Worm (Caenorhabditis elegans) whole organism, L2 larva: ENCODE measurements around the gene F47B8.2.

ENCODE experiments used
- C34F6.9 ChIP-seq: fragments of 150-350 bp; optimal IDR thresholded peaks from 2 replicates; lab custom pipeline; 2014; ENCODE audit warnings: missing biosample characterization, missing genetic modification characterization
- F13H6.1 ChIP-seq: sonication (generic microtip); optimal IDR thresholded peaks from 2 replicates; lab custom pipeline; 2016; ENCODE audit warnings: missing genetic modification characterization, missing compliant biosample characterization
- R02D3.7 ChIP-seq: fragments of 150-350 bp; optimal IDR thresholded peaks from 2 replicates; lab custom pipeline; 2014; ENCODE audit warnings: missing biosample characterization, missing genetic modification characterization
- Y55F3AM.14 ChIP-seq: fragments of 200-800 bp; sonication (Bioruptor generic); optimal IDR thresholded peaks from 2 replicates; lab custom pipeline; 2018; ENCODE audit warnings: mild to moderate bottlenecking, missing genetic modification characterization, missing compliant biosample characterization
- ZK546.5 ChIP-seq: sonication (generic microtip); optimal IDR thresholded peaks from 2 replicates; lab custom pipeline; 2017; ENCODE audit warnings: missing biosample characterization, missing genetic modification characterization
- alr-1 ChIP-seq: fragments of 150-350 bp; optimal IDR thresholded peaks from 2 replicates; lab custom pipeline; 2014; ENCODE audit warnings: missing biosample characterization, missing genetic modification characterization
- aly-2 ChIP-seq: fragments of 150-350 bp; optimal IDR thresholded peaks from 2 replicates; lab custom pipeline; 2014; ENCODE audit warnings: missing biosample characterization, missing genetic modification characterization
- ama-1 ChIP-seq: fragments of 150-350 bp; optimal IDR thresholded peaks from 2 replicates; lab custom pipeline; 2018; ENCODE audit warnings: inconsistent platforms
- blmp-1 ChIP-seq: sonication (generic microtip); optimal IDR thresholded peaks from 2 replicates; lab custom pipeline; 2017; ENCODE audit warnings: missing genetic modification characterization, mild to moderate bottlenecking, missing compliant biosample characterization, antibody characterized with exemption, moderate library complexity; ENCODE audit not compliant: insufficient read depth
- ceh-16 ChIP-seq: fragments of 150-350 bp; optimal IDR thresholded peaks from 2 replicates; lab custom pipeline; 2014; ENCODE audit warnings: missing biosample characterization, missing genetic modification characterization
- ceh-82 ChIP-seq: fragments of 150-350 bp; optimal IDR thresholded peaks from 2 replicates; lab custom pipeline; 2014; ENCODE audit warnings: missing biosample characterization, missing genetic modification characterization
- crh-2 ChIP-seq: sonication (generic microtip); optimal IDR thresholded peaks from 2 replicates; lab custom pipeline; 2017; ENCODE audit warnings: missing biosample characterization, missing genetic modification characterization
- dmd-4 ChIP-seq: sonication (generic microtip); optimal IDR thresholded peaks from 2 replicates; lab custom pipeline; 2017; ENCODE audit warnings: missing biosample characterization, missing genetic modification characterization
- egl-27 ChIP-seq: sonication (generic microtip); optimal IDR thresholded peaks from 3 replicates; lab custom pipeline; 2017; ENCODE audit warnings: missing biosample characterization, missing genetic modification reagents, missing genetic modification characterization
- elt-1 ChIP-seq: fragments of 150-350 bp; optimal IDR thresholded peaks from 2 replicates; lab custom pipeline; 2014; ENCODE audit warnings: missing biosample characterization, missing genetic modification characterization
- elt-3 ChIP-seq: sonication (generic microtip); optimal IDR thresholded peaks from 2 replicates; lab custom pipeline; 2017; ENCODE audit warnings: missing biosample characterization, missing genetic modification characterization
- fos-1 ChIP-seq: fragments of 150-350 bp; optimal IDR thresholded peaks from 2 replicates; lab custom pipeline; 2014; ENCODE audit warnings: missing biosample characterization, missing genetic modification characterization
- gmeb-1 ChIP-seq: fragments of 150-350 bp; optimal IDR thresholded peaks from 2 replicates; lab custom pipeline; 2014; ENCODE audit warnings: missing biosample characterization, missing genetic modification characterization
- lin-11 ChIP-seq: fragments of 150-350 bp; sonication (generic microtip); optimal IDR thresholded peaks from 2 replicates; lab custom pipeline; 2014; ENCODE audit warnings: missing biosample characterization, missing genetic modification characterization, inconsistent platforms, mixed read lengths
- lin-13 ChIP-seq: fragments of 150-350 bp; optimal IDR thresholded peaks from 2 replicates; lab custom pipeline; 2014; ENCODE audit warnings: missing biosample characterization, missing genetic modification reagents, missing genetic modification characterization
- lin-39 ChIP-seq: fragments of 150-350 bp; optimal IDR thresholded peaks from 2 replicates; lab custom pipeline; 2014; ENCODE audit warnings: missing biosample characterization, missing genetic modification reagents, missing genetic modification characterization
- lsy-2 ChIP-seq, 2 experiments: fragments of 150-350 bp in 1 of 2; sonication (generic microtip) in 1 of 2; optimal IDR thresholded peaks; 2 replicates each; lab custom pipeline; 2014 to 2017; ENCODE audit warnings: missing biosample characterization in 2 of 2, missing genetic modification characterization in 2 of 2
- mab-5 ChIP-seq: fragments of 150-350 bp; optimal IDR thresholded peaks from 2 replicates; lab custom pipeline; 2014; ENCODE audit warnings: missing biosample characterization, missing genetic modification characterization
- mbf-1 ChIP-seq: sonication (generic microtip); optimal IDR thresholded peaks from 2 replicates; lab custom pipeline; 2017; ENCODE audit warnings: missing biosample characterization, missing genetic modification characterization
- mdl-1 ChIP-seq, 2 experiments: fragments of 150-350 bp in 1 of 2; sonication (generic microtip) in 1 of 2; optimal IDR thresholded peaks; 2 replicates each; lab custom pipeline; 2017; ENCODE audit warnings: missing biosample characterization in 2 of 2, missing genetic modification characterization in 2 of 2
- nhr-10 ChIP-seq: sonication (generic microtip); optimal IDR thresholded peaks from 2 replicates; lab custom pipeline; 2017; ENCODE audit warnings: missing biosample characterization, missing genetic modification characterization
- nhr-11 ChIP-seq: fragments of 150-350 bp; optimal IDR thresholded peaks from 2 replicates; lab custom pipeline; 2014; ENCODE audit warnings: missing biosample characterization, missing genetic modification characterization
- nhr-12 ChIP-seq: fragments of 150-350 bp; optimal IDR thresholded peaks from 2 replicates; lab custom pipeline; 2014; ENCODE audit warnings: missing biosample characterization, missing genetic modification characterization
- nhr-129 ChIP-seq: fragments of 150-350 bp; optimal IDR thresholded peaks from 2 replicates; lab custom pipeline; 2014; ENCODE audit warnings: missing biosample characterization, missing genetic modification characterization
- nhr-21 ChIP-seq: fragments of 150-350 bp; optimal IDR thresholded peaks from 2 replicates; lab custom pipeline; 2014; ENCODE audit warnings: missing biosample characterization, missing genetic modification characterization
- nhr-23 ChIP-seq: fragments of 150-350 bp; optimal IDR thresholded peaks from 2 replicates; lab custom pipeline; 2014; ENCODE audit warnings: missing biosample characterization, missing genetic modification reagents, missing genetic modification characterization
- nhr-237 ChIP-seq: fragments of 150-350 bp; optimal IDR thresholded peaks from 2 replicates; lab custom pipeline; 2014; ENCODE audit warnings: missing biosample characterization, missing genetic modification characterization
- nhr-25 ChIP-seq: fragments of 150-350 bp; sonication (generic microtip); optimal IDR thresholded peaks from 3 replicates; lab custom pipeline; 2014; ENCODE audit warnings: missing biosample characterization, missing genetic modification characterization
- nhr-6 ChIP-seq: fragments of 150-350 bp; optimal IDR thresholded peaks from 2 replicates; lab custom pipeline; 2014; ENCODE audit warnings: missing biosample characterization, missing genetic modification characterization
- nhr-77 ChIP-seq: fragments of 150-350 bp; optimal IDR thresholded peaks from 2 replicates; lab custom pipeline; 2014; ENCODE audit warnings: missing biosample characterization, missing genetic modification characterization
- peb-1 ChIP-seq: fragments of 150-350 bp; optimal IDR thresholded peaks from 2 replicates; lab custom pipeline; 2014; ENCODE audit warnings: missing biosample characterization, missing genetic modification characterization
- sem-4 ChIP-seq: fragments of 150-350 bp; optimal IDR thresholded peaks from 2 replicates; lab custom pipeline; 2014; ENCODE audit warnings: missing biosample characterization, missing genetic modification reagents, missing genetic modification characterization
- skn-1 ChIP-seq: sonication (generic microtip); optimal IDR thresholded peaks from 2 replicates; lab custom pipeline; 2017; ENCODE audit warnings: missing biosample characterization, missing genetic modification characterization
- sma-3 ChIP-seq: sonication (generic microtip); optimal IDR thresholded peaks from 2 replicates; lab custom pipeline; 2016; ENCODE audit warnings: missing genetic modification reagents, missing genetic modification characterization, missing compliant biosample characterization
- sma-9 ChIP-seq, 2 experiments: fragments of 150-350 bp in 1 of 2; sonication (generic microtip) in 1 of 2; optimal IDR thresholded peaks; 2 replicates each; lab custom pipeline; 2014 to 2016; ENCODE audit warnings: missing genetic modification characterization in 2 of 2, mild to moderate bottlenecking in 1 of 2, missing biosample characterization in 1 of 2, missing compliant biosample characterization in 1 of 2, missing genetic modification reagents in 1 of 2, moderate library complexity in 1 of 2
- snpc-4 ChIP-seq: fragments of 150-350 bp; optimal IDR thresholded peaks from 2 replicates; lab custom pipeline; 2014; ENCODE audit warnings: missing biosample characterization, missing genetic modification characterization
- unc-39 ChIP-seq: fragments of 150-350 bp; optimal IDR thresholded peaks from 2 replicates; lab custom pipeline; 2014; ENCODE audit warnings: missing biosample characterization, missing genetic modification characterization
- unc-55 ChIP-seq: fragments of 150-350 bp; sonication (generic microtip); optimal IDR thresholded peaks from 3 replicates; lab custom pipeline; 2014; ENCODE audit warnings: missing biosample characterization, missing genetic modification reagents, missing genetic modification characterization
- unc-62 ChIP-seq: fragments of 150-350 bp; optimal IDR thresholded peaks from 2 replicates; lab custom pipeline; 2014; ENCODE audit warnings: missing biosample characterization, missing genetic modification reagents, missing genetic modification characterization
- zag-1 ChIP-seq: fragments of 150-350 bp; optimal IDR thresholded peaks from 2 replicates; lab custom pipeline; 2014; ENCODE audit warnings: missing biosample characterization, missing genetic modification characterization
- ztf-1 ChIP-seq: fragments of 200-800 bp; sonication (Bioruptor generic); conservative IDR thresholded peaks from 2 replicates; pipeline ENCODE4 v1.3.6; 2022; ENCODE audit warnings: missing genetic modification characterization, missing compliant biosample characterization
- ztf-11 ChIP-seq: sonication (generic microtip); optimal IDR thresholded peaks from 2 replicates; lab custom pipeline; 2017; ENCODE audit warnings: missing biosample characterization, missing genetic modification characterization
- ztf-4 ChIP-seq: fragments of 150-350 bp; optimal IDR thresholded peaks from 2 replicates; lab custom pipeline; 2014; ENCODE audit warnings: missing biosample characterization, missing genetic modification characterization

Gene F47B8.2

DNA sequence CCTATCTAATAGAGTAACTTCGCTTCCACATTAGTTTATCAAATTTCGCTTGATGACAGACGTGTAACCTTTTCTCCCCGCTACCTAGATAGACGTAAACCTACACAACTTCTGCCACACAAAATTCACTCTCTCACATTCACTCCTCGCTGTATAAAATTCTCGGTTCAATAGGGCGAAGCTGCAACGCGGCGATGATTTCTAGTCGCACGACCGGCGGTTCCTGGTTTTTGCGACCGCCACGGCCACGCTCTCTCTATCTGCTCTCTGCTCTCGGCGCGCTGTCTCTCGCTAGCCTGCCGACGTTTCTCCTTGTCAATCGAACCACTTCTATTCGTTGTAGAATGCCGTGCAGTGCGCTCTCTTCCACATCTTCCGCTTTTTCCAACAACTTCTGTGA lies 34.5 kb upstream of the F47B8.2 start (continued):
- no peak for TF ChIP-seq elt-3 (tag; lab: Kevin White, UChicago)

DNA sequence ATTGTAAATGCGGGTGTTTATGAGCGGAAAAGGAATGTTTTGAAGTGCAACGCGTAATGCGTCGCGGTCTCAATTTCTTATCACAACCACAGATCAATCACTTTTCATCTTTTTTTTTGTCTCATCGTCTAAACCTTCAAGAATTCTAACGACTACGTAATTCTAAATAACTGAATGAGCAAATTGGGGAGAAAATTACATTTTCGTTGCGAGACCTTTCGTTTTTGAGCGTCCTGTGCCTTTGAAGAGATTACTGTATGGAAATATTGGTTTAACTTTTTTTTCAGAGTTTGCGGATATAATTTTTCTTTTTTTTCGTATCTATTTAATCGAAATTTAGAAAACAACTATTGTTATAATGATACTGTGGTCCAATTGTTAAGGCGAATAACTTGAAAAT lies 34.1 kb upstream of the F47B8.2 start:
- TF ChIP-seq elt-3 (tag; lab: Kevin White, UChicago), result no peak
- no peak for TF ChIP-seq mab-5 (tag; lab: Kevin White, UChicago)
- no peak for TF ChIP-seq nhr-6 (tag; lab: Kevin White, UChicago)
- no peak for TF ChIP-seq lsy-2 (tag; optimal IDR thresholded peaks at IDR 0.05; lab: Kevin White, UChicago)
- TF ChIP-seq ztf-11, result no peak
- no peak for TF ChIP-seq mdl-1 (tag; optimal IDR thresholded peaks at IDR 0.05; lab: Kevin White, UChicago)
- no peak for TF ChIP-seq alr-1
- TF ChIP-seq C34F6.9 (tag; lab: Kevin White, UChicago), result no peak
- peak; percentile 11 for TF ChIP-seq lin-13 (GFP tag; lab: Kevin White, UChicago)

DNA sequence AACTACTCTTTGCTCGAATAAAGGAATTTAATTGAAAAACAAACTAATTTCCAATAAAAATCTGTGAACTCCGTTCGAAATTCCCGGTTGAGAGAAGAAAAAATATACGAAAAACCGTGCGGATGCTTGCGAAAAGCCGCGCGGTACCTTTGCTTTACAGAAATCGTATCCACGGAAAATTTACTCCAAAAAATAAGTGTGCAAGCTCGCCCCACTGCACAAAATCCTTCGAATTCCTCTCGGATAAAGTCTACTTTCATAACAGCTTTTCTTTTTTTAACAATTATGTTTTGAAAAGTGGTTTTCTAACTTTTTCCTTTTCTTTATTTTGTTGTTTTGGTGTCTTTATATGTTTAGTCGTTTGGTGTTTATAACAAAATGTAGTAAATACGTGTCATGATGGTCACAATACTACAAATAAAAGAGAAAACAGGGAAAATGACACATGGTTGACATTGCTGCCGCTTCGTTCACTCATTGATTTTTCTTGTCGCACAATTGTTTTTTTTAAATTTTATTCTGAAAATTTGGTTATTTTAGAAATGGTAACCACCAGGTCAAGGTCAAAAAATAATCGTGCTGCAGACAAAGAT lies 30.9 kb upstream of the F47B8.2 start, which contains the start of gene cept-2:
TSS of gene cept-2 (plus strand) at position 533 of the 593 bp plus-strand sequence.
- TF ChIP-seq lsy-2 (tag; optimal IDR thresholded peaks at IDR 0.05; lab: Kevin White, UChicago) (peak; percentile 80 to 96), nhr-6 (tag; lab: Kevin White, UChicago) (no peak), ztf-11 (no peak), nhr-11 (tag; lab: Kevin White, UChicago) (no peak), unc-39 (tag; lab: Kevin White, UChicago) (no peak), ztf-1 (no peak), R02D3.7 (tag; lab: Kevin White, UChicago) (peak; percentile 30), mdl-1 (tag; optimal IDR thresholded peaks at IDR 0.05; lab: Kevin White, UChicago) (peak in 1 of 2 experiments; percentile 46), alr-1 (no peak), sem-4 (tag; lab: Kevin White, UChicago) (peak; percentile 95), C34F6.9 (tag; lab: Kevin White, UChicago) (peak; percentile 97), nhr-129 (tag; lab: Kevin White, UChicago) (peak; percentile 95), nhr-25 (tag; lab: Kevin White, UChicago) (no peak), dmd-4 (tag; lab: Kevin White, UChicago) (peak; percentile 43), lin-11 (tag; lab: Kevin White, UChicago) (peak; percentile 96), crh-2 (peak; percentile 94), lin-13 (GFP tag; lab: Kevin White, UChicago) (peak; percentile 94), sma-3 (GFP tag; lab: Kevin White, UChicago) (peak; percentile 95), sma-9 (GFP tag; optimal IDR thresholded peaks at IDR 0.05; lab: Kevin White, UChicago) (peak; percentile 94), sma-9 (tag; optimal IDR thresholded peaks at IDR 0.05; lab: Kevin White, UChicago) (no peak), unc-55 (GFP tag; lab: Kevin White, UChicago) (peak; percentile 100), ceh-16 (tag; lab: Kevin White, UChicago) (peak; percentile 64), mbf-1 (no peak), Y55F3AM.14 (GFP tag; lab: Kevin White, UChicago) (peak; percentile 12), peb-1 (no peak), snpc-4 (tag; lab: Kevin White, UChicago) (peak; percentile 87), egl-27 (peak; percentile 72), elt-1 (tag; lab: Kevin White, UChicago) (no peak), ceh-82 (peak; percentile 75), gmeb-1 (tag; lab: Kevin White, UChicago) (peak; percentile 88), ZK546.5 (tag; lab: Kevin White, UChicago) (peak; percentile 29), skn-1 (tag; lab: Kevin White, UChicago) (peak; percentile 86), ama-1 (lab: Kevin White, UChicago) (peak; percentile 53), blmp-1 (tag; lab: Kevin White, UChicago) (peak; percentile 87), unc-62 (GFP tag; lab: Kevin White, UChicago) (no peak), nhr-21 (tag; lab: Kevin White, UChicago) (peak; percentile 91), F13H6.1 (tag; lab: Kevin White, UChicago) (peak; percentile 93), aly-2 (tag; lab: Kevin White, UChicago) (no peak), mab-5 (tag; lab: Kevin White, UChicago) (peak; percentile 88), nhr-12 (tag; lab: Kevin White, UChicago) (no peak), zag-1 (tag; lab: Kevin White, UChicago) (peak; percentile 56), nhr-23 (tag; lab: Kevin White, UChicago) (no peak), lin-39 (tag; lab: Kevin White, UChicago) (no peak), nhr-237 (no peak), elt-3 (tag; lab: Kevin White, UChicago) (no peak), nhr-77 (tag; lab: Kevin White, UChicago) (peak; percentile 66), fos-1 (peak; percentile 76), ztf-4 (tag; lab: Kevin White, UChicago) (peak; percentile 85), nhr-10 (tag; lab: Kevin White, UChicago) (no peak)
